Fruit fly (Drosophila melanogaster) whole organism: ENCODE results near the gene CG7024.

Experiments used
- CG8478 ChIP-seq: fragments of >200 bp; optimal IDR thresholded peaks from 2 replicates; lab custom pipeline; 2018; ENCODE audit warnings: inconsistent platforms
- Dll ChIP-seq: fragments of >200 bp; optimal IDR thresholded peaks from 2 replicates; lab custom pipeline; 2017
- EcR ChIP-seq, 2 experiments: fragments of >200 bp; optimal IDR thresholded peaks; 2 replicates each; lab custom pipeline; 2017; ENCODE audit warnings: missing biosample characterization in 2 of 2, missing genetic modification characterization in 2 of 2, missing genetic modification reagents in 2 of 2
- pan ChIP-seq: fragments of >200 bp; optimal IDR thresholded peaks from 2 replicates; lab custom pipeline; 2017
- psq ChIP-seq: fragments of >200 bp; optimal IDR thresholded peaks from 2 replicates; lab custom pipeline; 2017

DNA sequence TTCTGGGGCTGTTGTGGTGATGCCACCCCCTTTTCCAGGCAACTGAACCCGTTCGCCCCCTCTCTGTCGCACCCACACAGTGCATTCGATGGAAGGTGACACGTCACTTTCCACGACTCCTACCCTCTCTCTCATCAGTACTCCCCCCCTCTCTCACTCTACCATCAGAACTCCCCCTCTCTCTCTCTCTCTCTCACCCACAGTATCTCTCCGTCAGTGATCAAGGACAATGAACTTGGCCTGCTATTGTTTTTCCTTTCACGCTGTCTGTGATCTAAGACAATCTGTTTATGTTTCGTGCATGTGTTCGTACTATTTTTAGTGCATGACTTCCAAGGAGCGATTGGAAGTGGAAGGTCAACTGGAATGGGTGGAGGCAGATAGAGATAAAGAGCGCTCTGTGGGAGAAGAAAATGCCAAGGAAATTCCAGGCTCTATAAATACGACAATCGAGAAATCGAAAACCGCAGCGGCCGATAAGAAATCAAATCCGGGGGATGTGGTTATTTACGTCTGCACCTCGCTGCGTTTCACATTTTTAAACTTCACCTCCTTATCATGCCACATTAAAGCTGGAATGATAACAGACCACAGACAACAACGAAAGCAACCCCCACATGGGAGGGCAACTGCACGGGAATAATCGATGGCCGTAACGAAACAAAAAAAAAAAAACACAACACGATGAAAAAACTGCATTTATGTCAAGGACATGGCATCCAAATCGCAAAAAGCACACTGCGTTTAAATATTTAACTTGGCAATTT, 26.8 kb upstream of the CG7024 start:
- TF ChIP-seq CG8478 = no peak
- peak in 1 of 2 experiments; percentile 75 for TF ChIP-seq EcR (GFP tag; optimal IDR thresholded peaks at IDR 0.05; lab: Kevin White, UChicago)
- TF ChIP-seq pan (lab: Kevin White, UChicago) = no peak
- no peak for TF ChIP-seq psq (lab: Kevin White, UChicago)
- TF ChIP-seq Dll = no peak
